Fruit fly (Drosophila melanogaster) whole organism, pupa: ENCODE data around the gene CG8838.
"Not testable (repeated sequence)": the region's sequence is repeated elsewhere in the genome, so short reads cannot be mapped to it uniquely, and the experiment has no call there.

ENCODE experiments used
- CG10348 ChIP-seq: fragments of 200-800 bp; sonication (Bioruptor generic); IDR thresholded peaks from 2 replicates; pipeline ENCODE4 v1.3.6; 2022; ENCODE audit warnings: missing biosample characterization, missing genetic modification characterization
- CG12605 ChIP-seq: fragments of 200-800 bp; sonication (Bioruptor generic); IDR thresholded peaks from 2 replicates; pipeline ENCODE4 v1.3.6; 2022; ENCODE audit warnings: missing biosample characterization, missing genetic modification characterization
- CG13204 ChIP-seq: fragments of 200-800 bp; sonication (Bioruptor generic); optimal IDR thresholded peaks from 2 replicates; lab custom pipeline; 2018; ENCODE audit warnings: missing biosample characterization, mild to moderate bottlenecking, missing genetic modification characterization, moderate library complexity
- CG14655 ChIP-seq: fragments of 200-800 bp; sonication (Bioruptor generic); optimal IDR thresholded peaks from 3 replicates; lab custom pipeline; 2017; ENCODE audit warnings: mild to moderate bottlenecking, missing biosample characterization, missing genetic modification reagents, missing genetic modification characterization
- CG15710 ChIP-seq: fragments of 200-800 bp; sonication (Bioruptor generic); optimal IDR thresholded peaks from 2 replicates; lab custom pipeline; 2018; ENCODE audit warnings: missing biosample characterization, mild to moderate bottlenecking, missing genetic modification characterization, moderate library complexity
- CG17806 ChIP-seq: fragments of 200-800 bp; sonication (Bioruptor generic); optimal IDR thresholded peaks from 2 replicates; lab custom pipeline; 2018; ENCODE audit warnings: missing biosample characterization, mild to moderate bottlenecking, missing genetic modification characterization, moderate library complexity
- CG32121 ChIP-seq: fragments of 200-800 bp; sonication (Bioruptor generic); IDR thresholded peaks from 2 replicates; pipeline ENCODE4 v1.3.6; 2022; ENCODE audit warnings: missing biosample characterization, missing genetic modification characterization
- CG34367 ChIP-seq: fragments of 200-800 bp; sonication (Bioruptor generic); optimal IDR thresholded peaks from 2 replicates; lab custom pipeline; 2018; ENCODE audit warnings: missing biosample characterization, mild to moderate bottlenecking, missing genetic modification characterization
- CG4496 ChIP-seq: fragments of 200-800 bp; sonication (Bioruptor generic); IDR thresholded peaks from 3 replicates; pipeline ENCODE4 v1.3.6; 2022; ENCODE audit warnings: missing biosample characterization, missing genetic modification characterization
- CG8159 ChIP-seq: fragments of 200-800 bp; sonication (Bioruptor generic); optimal IDR thresholded peaks from 3 replicates; lab custom pipeline; 2018; ENCODE audit warnings: missing biosample characterization, mild to moderate bottlenecking, missing genetic modification characterization, moderate library complexity
- CG8301 ChIP-seq: fragments of 200-800 bp; sonication (Bioruptor generic); optimal IDR thresholded peaks from 2 replicates; lab custom pipeline; 2018; ENCODE audit warnings: missing biosample characterization, mild to moderate bottlenecking, missing genetic modification characterization
- CG9948 ChIP-seq: fragments of 200-800 bp; sonication (Bioruptor generic); optimal IDR thresholded peaks from 2 replicates; lab custom pipeline; 2018; ENCODE audit warnings: missing biosample characterization, mild to moderate bottlenecking, missing genetic modification characterization, moderate library complexity
- D1 ChIP-seq: fragments of 200-800 bp; sonication (Bioruptor generic); optimal IDR thresholded peaks from 2 replicates; lab custom pipeline; 2018; ENCODE audit warnings: missing biosample characterization, mild to moderate bottlenecking, missing genetic modification characterization, moderate library complexity
- EcR ChIP-seq: fragments of 200-800 bp; sonication (Bioruptor generic); optimal IDR thresholded peaks from 3 replicates; lab custom pipeline; 2019; ENCODE audit warnings: missing biosample characterization, missing genetic modification characterization, mild to moderate bottlenecking, moderate library complexity, missing genetic modification reagents
- Ets98B ChIP-seq: fragments of 200-800 bp; sonication (Bioruptor generic); IDR thresholded peaks from 2 replicates; pipeline ENCODE4 v1.3.6; 2022; ENCODE audit warnings: missing biosample characterization, missing genetic modification characterization
- Pif1A ChIP-seq: fragments of 200-800 bp; sonication (Bioruptor generic); optimal IDR thresholded peaks from 3 replicates; lab custom pipeline; 2016; ENCODE audit warnings: missing biosample characterization, missing genetic modification characterization
- Pif1B ChIP-seq: fragments of 200-800 bp; sonication (Bioruptor generic); optimal IDR thresholded peaks from 3 replicates; lab custom pipeline; 2016; ENCODE audit warnings: missing biosample characterization, missing genetic modification characterization
- Snoo ChIP-seq: fragments of 200-800 bp; sonication (Bioruptor generic); optimal IDR thresholded peaks from 3 replicates; lab custom pipeline; 2017; ENCODE audit warnings: missing biosample characterization, mild to moderate bottlenecking, missing genetic modification characterization, inconsistent platforms
- fd96Ca ChIP-seq: fragments of 200-800 bp; sonication (Bioruptor generic); IDR thresholded peaks from 3 replicates; pipeline ENCODE4 v1.3.6; 2022; ENCODE audit warnings: missing biosample characterization, missing genetic modification characterization
- gl ChIP-seq: fragments of 200-800 bp; sonication (Bioruptor generic); optimal IDR thresholded peaks from 2 replicates; lab custom pipeline; 2018; ENCODE audit warnings: missing biosample characterization, mild to moderate bottlenecking, missing genetic modification characterization
- rn ChIP-seq: fragments of 200-800 bp; sonication (Bioruptor generic); IDR thresholded peaks from 2 replicates; pipeline ENCODE4 v1.3.6; 2022; ENCODE audit warnings: missing biosample characterization, missing genetic modification characterization

Gene CG8838

DNA sequence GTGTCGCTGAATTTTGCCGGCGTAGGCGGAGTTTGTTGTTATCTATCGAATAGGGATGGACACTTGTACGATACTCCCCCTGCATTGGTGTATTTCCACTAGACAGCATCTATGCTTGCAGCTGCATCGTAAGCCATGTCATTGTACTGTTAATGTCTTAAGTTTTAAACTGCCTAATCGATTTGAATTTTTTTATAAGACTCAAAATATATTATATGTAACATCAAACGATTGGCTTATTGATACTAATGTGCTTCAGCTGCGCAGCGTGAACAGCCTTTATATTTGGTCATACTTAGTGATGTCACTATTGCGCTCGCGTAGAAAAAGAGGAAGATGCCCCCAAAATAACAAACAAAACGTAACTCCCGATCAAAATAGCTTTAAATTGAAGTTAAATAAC, 19.2 kb downstream of the CG8838 start, which contains the start of the genes CG9662 and Ptpa:
Gene CG9662 (minus strand): TSS at position 54 of the 403 bp plus-strand sequence.
Gene Ptpa (plus strand): TSS at position 319 of the 403 bp plus-strand sequence.
- TF ChIP-seq CG17806, result peak; percentile 59
- TF ChIP-seq rn, result peak; percentile 62
- TF ChIP-seq gl, result no peak
- TF ChIP-seq CG8159 (tag; lab: Kevin White, UChicago), result peak; percentile 67
- TF ChIP-seq D1, result no peak
- peak; percentile 59 for TF ChIP-seq CG8301
- no peak for TF ChIP-seq CG13204 (GFP tag; lab: Kevin White, UChicago)
- no peak for TF ChIP-seq EcR (GFP tag; lab: Kevin White, UChicago)
- TF ChIP-seq fd96Ca (GFP tag; lab: Robert Waterston, UW), result peak; percentile 76
- peak; percentile 65 for TF ChIP-seq CG14655 (GFP tag; lab: Kevin White, UChicago)
- peak; percentile 35 for TF ChIP-seq CG34367 (tag; lab: Kevin White, UChicago)
- TF ChIP-seq Pif1A (GFP tag; lab: Kevin White, UChicago), result peak; percentile 54
- TF ChIP-seq Pif1B (GFP tag; lab: Kevin White, UChicago), result no peak
- TF ChIP-seq Snoo (tag; lab: Kevin White, UChicago), result no peak
- peak; percentile 56; the same call in 1 of the 2 replicates for TF ChIP-seq CG32121 (GFP tag; lab: Robert Waterston, UW)
- TF ChIP-seq CG10348, result 0 out of 2 replicates have a peak, but pooled peaks have one; percentile 14
- peak; percentile 42 for TF ChIP-seq Ets98B (GFP tag; lab: Robert Waterston, UW)
- TF ChIP-seq CG9948 (tag; lab: Kevin White, UChicago), result peak; percentile 62
- peak; percentile 67 for TF ChIP-seq CG4496
- TF ChIP-seq CG12605, result no peak
- TF ChIP-seq CG15710 (tag; lab: Kevin White, UChicago), result peak; percentile 61
- TF ChIP-seq, all 21 proteins: peak for 14

DNA sequence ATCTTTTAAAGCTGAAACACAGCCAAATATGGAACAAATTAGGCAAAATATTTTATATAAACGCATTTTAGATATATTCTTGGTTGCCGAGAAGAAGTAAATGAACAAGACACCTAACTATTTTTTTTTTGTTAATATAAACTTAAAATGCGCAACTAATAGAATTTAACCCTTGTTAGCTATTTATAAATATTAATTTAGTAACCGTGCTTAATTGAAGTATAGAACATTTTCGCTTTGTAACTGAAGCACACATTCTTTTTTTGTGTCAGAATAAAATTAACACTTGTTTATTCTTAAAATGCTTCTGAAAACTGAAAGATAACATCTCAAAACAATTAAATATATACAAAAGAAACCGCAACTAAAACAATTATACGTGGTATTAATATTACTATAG, 30.2 kb downstream of the CG8838 start, which contains the start of gene Sfp23F:
Gene Sfp23F (minus strand): TSS at position 101 of the 400 bp plus-strand sequence.
- TF ChIP-seq D1 (no peak), CG32121 (GFP tag; lab: Robert Waterston, UW) (no peak), gl (no peak), CG13204 (GFP tag; lab: Kevin White, UChicago) (no peak)

DNA sequence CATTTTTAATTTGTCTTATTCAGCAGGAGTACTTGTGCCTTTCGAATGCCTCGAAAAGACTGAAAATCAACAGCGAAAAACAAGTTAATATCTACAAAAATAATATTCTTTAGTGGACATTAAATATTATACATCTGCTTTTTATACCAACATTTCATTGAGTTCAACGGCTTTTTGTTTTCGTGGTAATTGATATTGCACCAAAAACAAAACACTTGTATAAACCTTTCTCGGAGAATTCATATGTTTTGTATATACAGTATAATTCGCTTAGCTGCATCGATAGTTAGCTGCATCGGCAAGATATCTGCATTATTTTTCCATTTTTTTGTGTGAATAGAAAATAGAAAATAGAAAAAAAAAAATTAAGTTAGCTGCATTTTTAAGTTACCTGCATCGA, 30.9 kb downstream of the CG8838 start, which contains the start of gene CG42460:
Gene CG42460 (minus strand): TSS at position 101 of the 400 bp plus-strand sequence.
- TF ChIP-seq gl; Pif1B (GFP tag; lab: Kevin White, UChicago); CG32121 (GFP tag; lab: Robert Waterston, UW): not testable (repeated sequence)

DNA sequence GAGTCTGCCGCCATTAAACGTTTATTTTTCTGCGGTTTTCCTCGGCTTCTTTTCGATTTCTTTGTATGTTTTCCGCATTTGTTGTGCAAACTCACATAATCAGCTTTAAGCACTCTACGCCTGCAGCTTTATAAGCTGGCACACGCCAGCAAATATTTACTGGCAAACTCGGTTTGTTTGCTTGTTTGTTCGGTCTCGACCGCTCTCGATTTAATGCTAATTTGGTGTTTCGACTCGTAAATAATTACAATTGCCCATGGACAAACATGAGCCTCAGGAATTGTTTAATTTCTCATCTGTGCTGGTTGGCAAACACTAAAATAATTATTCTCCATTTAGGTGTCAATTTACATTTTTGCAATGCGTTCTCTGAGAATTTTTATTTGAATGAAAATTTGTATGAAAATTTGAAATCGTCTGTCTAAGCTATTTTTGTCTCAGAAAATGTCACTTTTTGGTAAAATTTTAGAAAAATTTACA, 40.2 kb downstream of the CG8838 start, which contains the start of gene CG34175:
Gene CG34175 (plus strand): TSS at position 430 of the 480 bp plus-strand sequence.
- TF ChIP-seq CG14655 (GFP tag; lab: Kevin White, UChicago) (no peak), Pif1B (GFP tag; lab: Kevin White, UChicago) (no peak), CG4496 (no peak)

DNA sequence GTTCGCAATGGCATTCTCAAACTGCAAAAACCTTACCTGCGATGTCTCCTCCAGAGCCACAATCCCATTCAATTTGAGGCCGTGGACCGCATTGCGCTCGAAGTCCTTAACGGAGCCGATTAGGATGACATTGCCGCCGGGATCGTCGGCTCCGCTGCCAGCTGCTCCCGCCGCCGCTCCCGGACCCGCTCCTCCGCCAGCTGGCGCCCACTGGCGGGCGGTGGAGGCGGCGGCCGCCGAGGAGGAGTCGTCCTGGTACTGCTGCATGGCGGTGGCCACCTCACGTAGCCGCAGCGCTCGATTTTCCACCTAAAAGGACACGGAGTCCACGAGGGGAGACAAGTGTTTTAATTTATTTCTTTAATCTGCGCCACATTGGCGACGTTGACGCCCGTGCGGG, 50.3 kb downstream of the CG8838 start:
- TF ChIP-seq Pif1A (GFP tag; lab: Kevin White, UChicago) (no peak), Snoo (tag; lab: Kevin White, UChicago) (no peak), CG10348 (no peak), rn (no peak), D1 (no peak), fd96Ca (GFP tag; lab: Robert Waterston, UW) (no peak), CG15710 (tag; lab: Kevin White, UChicago) (no peak), CG32121 (GFP tag; lab: Robert Waterston, UW) (no peak), CG34367 (tag; lab: Kevin White, UChicago) (no peak), gl (no peak), Ets98B (GFP tag; lab: Robert Waterston, UW) (no peak), CG8159 (tag; lab: Kevin White, UChicago) (no peak), CG17806 (no peak), CG12605 (no peak), CG13204 (GFP tag; lab: Kevin White, UChicago) (no peak)
- TF ChIP-seq, all 21 proteins: peak for 0
